Fruit fly (Drosophila melanogaster): ENCODE measurements around the gene Nhe1.

Gene Nhe1

dm6 chr2L:94096-94495 is 12.4 kb downstream of the Nhe1 start:
- TF ChIP-seq N (GFP tag; optimal IDR thresholded peaks at IDR 0.05) = no peak
- no peak for TF ChIP-seq fru (GFP tag; optimal IDR thresholded peaks at IDR 0.05)
- no peak for TF ChIP-seq dl (GFP tag; optimal IDR thresholded peaks at IDR 0.05; ENCODE audit: insufficient read depth in 1 of 2, partially characterized antibody in 2 of 2)

- TF ChIP-seq Rel (GFP tag; optimal IDR thresholded peaks at IDR 0.05) = peak; percentile 20
- TF ChIP-seq Rel (tag; optimal IDR thresholded peaks at IDR 0.05) = no peak
- TF ChIP-seq sage (GFP tag; optimal IDR thresholded peaks at IDR 0.05) = no peak
Measured at dm6 chr2L:92993-93392, 13.5 kb downstream of the Nhe1 start.

dm6 chr2L:91830-92229 is 14.7 kb downstream of the Nhe1 start:
- no peak for TF ChIP-seq dl (GFP tag; optimal IDR thresholded peaks at IDR 0.05; ENCODE audit: insufficient read depth in 1 of 2, partially characterized antibody in 2 of 2)
- TF ChIP-seq Myc (optimal IDR thresholded peaks at IDR 0.05) = no peak
- no peak for TF ChIP-seq usp (GFP tag; optimal IDR thresholded peaks at IDR 0.05)
- no peak for TF ChIP-seq h (GFP tag; optimal IDR thresholded peaks at IDR 0.05)
- TF ChIP-seq tai (GFP tag; optimal IDR thresholded peaks at IDR 0.05) = peak; percentile 17
- TF ChIP-seq sage (GFP tag; optimal IDR thresholded peaks at IDR 0.05) = peak; percentile 59
- TF ChIP-seq Vsx2 (GFP tag; optimal IDR thresholded peaks at IDR 0.05; ENCODE audit: partially characterized antibody) = no peak
- TF ChIP-seq Dfd (GFP tag; optimal IDR thresholded peaks at IDR 0.05) = no peak
- TF ChIP-seq Hr83 (GFP tag; optimal IDR thresholded peaks at IDR 0.05; ENCODE audit: poor library complexity, severe bottlenecking) = no peak
- peak; percentile 87 for TF ChIP-seq fru (GFP tag; optimal IDR thresholded peaks at IDR 0.05)
- no peak for TF ChIP-seq Abd-B (GFP tag; optimal IDR thresholded peaks at IDR 0.05)
- peak; percentile 73 for TF ChIP-seq Hnf4 (GFP tag; optimal IDR thresholded peaks at IDR 0.05)
- peak; percentile 64 for TF ChIP-seq psq (GFP tag; optimal IDR thresholded peaks at IDR 0.05)
- TF ChIP-seq brk (GFP tag; optimal IDR thresholded peaks at IDR 0.05) = peak; percentile 71
- peak; percentile 90 for TF ChIP-seq HLH106 (tag; optimal IDR thresholded peaks at IDR 0.05)
- TF ChIP-seq CrebA (GFP tag; optimal IDR thresholded peaks at IDR 0.05; ENCODE audit: borderline replicate concordance) = no peak
- TF ChIP-seq sv (GFP tag; optimal IDR thresholded peaks at IDR 0.05) = no peak
- peak; percentile 85 for TF ChIP-seq br (GFP tag; optimal IDR thresholded peaks at IDR 0.05)
- peak; percentile 81 for TF ChIP-seq rgr (GFP tag; optimal IDR thresholded peaks at IDR 0.05)
- TF ChIP-seq Hr78 (GFP tag; optimal IDR thresholded peaks at IDR 0.05) = no peak
- no peak for TF ChIP-seq dmrt93B (GFP tag; optimal IDR thresholded peaks at IDR 0.05)
- TF ChIP-seq woc (GFP tag; optimal IDR thresholded peaks at IDR 0.05) = peak; percentile 75
- TF ChIP-seq ey (GFP tag; optimal IDR thresholded peaks at IDR 0.05) = peak; percentile 79
- TF ChIP-seq CG32264 (GFP tag; optimal IDR thresholded peaks at IDR 0.05) = peak; percentile 59
- TF ChIP-seq Sp1 (GFP tag; optimal IDR thresholded peaks at IDR 0.05) = peak; percentile 93
- no peak for TF ChIP-seq N (GFP tag; optimal IDR thresholded peaks at IDR 0.05)
- no peak for TF ChIP-seq Jra (GFP tag; optimal IDR thresholded peaks at IDR 0.05)
- peak; percentile 68 for TF ChIP-seq Rel (GFP tag; optimal IDR thresholded peaks at IDR 0.05)
- peak; percentile 69 for TF ChIP-seq Rel (tag; optimal IDR thresholded peaks at IDR 0.05)
- TF ChIP-seq foxo (GFP tag; optimal IDR thresholded peaks at IDR 0.05) = peak in 1 of 2 experiments; percentile 86
- TF ChIP-seq lola (GFP tag; optimal IDR thresholded peaks at IDR 0.05) = no peak
- TF ChIP-seq jim (GFP tag; optimal IDR thresholded peaks at IDR 0.05) = no peak
- no peak for TF ChIP-seq GATAd (GFP tag; optimal IDR thresholded peaks at IDR 0.05)
- TF ChIP-seq CG9705 (GFP tag; optimal IDR thresholded peaks at IDR 0.05) = peak; percentile 84
- peak; percentile 79 for TF ChIP-seq OdsH (GFP tag; optimal IDR thresholded peaks at IDR 0.05)

- TF ChIP-seq fru (GFP tag; optimal IDR thresholded peaks at IDR 0.05) (no peak), dsf (GFP tag; optimal IDR thresholded peaks at IDR 0.05; ENCODE audit: borderline replicate concordance) (no peak), dmrt93B (GFP tag; optimal IDR thresholded peaks at IDR 0.05) (no peak), Hnf4 (GFP tag; optimal IDR thresholded peaks at IDR 0.05) (no peak), Dif (GFP tag; optimal IDR thresholded peaks at IDR 0.05; ENCODE audit: partially characterized antibody) (no peak), CG32264 (GFP tag; optimal IDR thresholded peaks at IDR 0.05) (no peak), Vsx2 (GFP tag; optimal IDR thresholded peaks at IDR 0.05; ENCODE audit: partially characterized antibody) (no peak), rgr (GFP tag; optimal IDR thresholded peaks at IDR 0.05) (no peak), woc (GFP tag; optimal IDR thresholded peaks at IDR 0.05) (no peak)
Measured at dm6 chr2L:91333-91732, 15.2 kb downstream of the Nhe1 start.
